Worm (Caenorhabditis elegans) whole organism, L1 larva: Measurements from ENCODE around the gene srbc-68.

ENCODE experiments used
- C16A3.4 ChIP-seq: fragments of 150-350 bp; optimal IDR thresholded peaks from 2 replicates; lab custom pipeline; 2014; ENCODE audit warnings: missing biosample characterization, missing genetic modification characterization
- F16B12.6 ChIP-seq: fragments of 150-350 bp; optimal IDR thresholded peaks from 2 replicates; lab custom pipeline; 2014; ENCODE audit warnings: missing biosample characterization, missing genetic modification characterization
- aly-2 ChIP-seq: fragments of 150-350 bp; optimal IDR thresholded peaks from 2 replicates; lab custom pipeline; 2014; ENCODE audit warnings: missing biosample characterization, missing genetic modification characterization
- ceh-8 ChIP-seq: fragments of 200-800 bp; sonication (Bioruptor generic); optimal IDR thresholded peaks from 2 replicates; lab custom pipeline; 2018; ENCODE audit warnings: mild to moderate bottlenecking, missing genetic modification characterization, moderate library complexity, missing compliant biosample characterization
- ceh-82 ChIP-seq, 3 experiments: fragments of 150-350 bp in 1 of 3; sonication (generic microtip) in 2 of 3; optimal IDR thresholded peaks; 2 replicates each; lab custom pipeline; 2014 to 2017; ENCODE audit warnings: missing biosample characterization in 3 of 3, missing genetic modification characterization in 3 of 3
- ces-1 ChIP-seq: fragments of 150-350 bp; optimal IDR thresholded peaks from 2 replicates; lab custom pipeline; 2014; ENCODE audit warnings: missing biosample characterization, missing genetic modification reagents, missing genetic modification characterization
- dpl-1 ChIP-seq, 3 experiments: fragments of 150-350 bp in 2 of 3; sonication (generic microtip) in 1 of 3; optimal IDR thresholded peaks; 2 replicates each; lab custom pipeline; 2014 to 2017; ENCODE audit warnings: missing biosample characterization in 3 of 3, missing genetic modification characterization in 3 of 3, missing genetic modification reagents in 3 of 3
- efl-1 ChIP-seq, 4 experiments: fragments of 150-350 bp; optimal IDR thresholded peaks in 3 of 4; peaks in 1 of 4; 1 replicate in 1 of 4; 2 replicates in 3 of 4; lab custom pipeline; 2014; ENCODE audit warnings: missing biosample characterization in 2 of 4, missing genetic modification characterization in 2 of 4, missing genetic modification reagents in 2 of 4
- elt-2 ChIP-seq: sonication (generic microtip); optimal IDR thresholded peaks from 2 replicates; lab custom pipeline; 2016; ENCODE audit warnings: missing genetic modification characterization, mild to moderate bottlenecking, inconsistent platforms, missing compliant biosample characterization, missing genetic modification reagents
- ets-5 ChIP-seq: fragments of 200-800 bp; sonication (Bioruptor generic); IDR thresholded peaks from 2 replicates; pipeline ENCODE4 v1.3.6; 2022; ENCODE audit warnings: missing genetic modification characterization, missing compliant biosample characterization
- fkh-8 ChIP-seq: sonication (generic microtip); optimal IDR thresholded peaks from 2 replicates; lab custom pipeline; 2016; ENCODE audit warnings: mild to moderate bottlenecking, missing genetic modification characterization, missing compliant biosample characterization
- fos-1 ChIP-seq: fragments of 150-350 bp; optimal IDR thresholded peaks from 2 replicates; lab custom pipeline; 2014; ENCODE audit warnings: missing biosample characterization, missing genetic modification characterization
- hlh-17 ChIP-seq: fragments of 200-800 bp; sonication (Bioruptor generic); optimal IDR thresholded peaks from 2 replicates; lab custom pipeline; 2018; ENCODE audit warnings: missing genetic modification characterization, mild to moderate bottlenecking, missing compliant biosample characterization, moderate library complexity, borderline replicate concordance
- lin-14 ChIP-seq: fragments of 200-800 bp; sonication (Bioruptor generic); optimal IDR thresholded peaks from 2 replicates; lab custom pipeline; 2018; ENCODE audit warnings: mild to moderate bottlenecking, missing genetic modification characterization, moderate library complexity, missing compliant biosample characterization
- lin-15B ChIP-seq: fragments of 150-350 bp; sonication (generic microtip); optimal IDR thresholded peaks from 3 replicates; lab custom pipeline; 2014; ENCODE audit warnings: missing biosample characterization, missing genetic modification characterization
- lin-35 ChIP-seq, 2 experiments: fragments of 150-350 bp; optimal IDR thresholded peaks; 2 replicates each; lab custom pipeline; 2014; ENCODE audit warnings: missing biosample characterization in 2 of 2, missing genetic modification characterization in 2 of 2, missing genetic modification reagents in 2 of 2
- lin-39 ChIP-seq: fragments of 150-350 bp; optimal IDR thresholded peaks from 2 replicates; lab custom pipeline; 2014; ENCODE audit warnings: missing biosample characterization, missing genetic modification reagents, missing genetic modification characterization
- lsy-2 ChIP-seq, 2 experiments: fragments of 150-350 bp; optimal IDR thresholded peaks; 2 replicates each; lab custom pipeline; 2014; ENCODE audit warnings: missing biosample characterization in 2 of 2, missing genetic modification characterization in 2 of 2
- mep-1 ChIP-seq: fragments of 150-350 bp; optimal IDR thresholded peaks from 2 replicates; lab custom pipeline; 2014; ENCODE audit warnings: missing biosample characterization, missing genetic modification characterization
- nhr-20 ChIP-seq: sonication (generic microtip); optimal IDR thresholded peaks from 2 replicates; lab custom pipeline; 2016; ENCODE audit warnings: mild to moderate bottlenecking, missing genetic modification characterization, missing compliant biosample characterization
- nhr-237 ChIP-seq: fragments of 150-350 bp; optimal IDR thresholded peaks from 2 replicates; lab custom pipeline; 2014; ENCODE audit warnings: missing biosample characterization, missing genetic modification characterization
- nhr-28 ChIP-seq: fragments of 150-350 bp; optimal IDR thresholded peaks from 2 replicates; lab custom pipeline; 2014; ENCODE audit warnings: missing biosample characterization, missing genetic modification characterization
- nhr-47 ChIP-seq: sonication (generic microtip); optimal IDR thresholded peaks from 2 replicates; lab custom pipeline; 2016; ENCODE audit warnings: mild to moderate bottlenecking, missing genetic modification characterization, moderate library complexity, missing compliant biosample characterization
- nhr-85 ChIP-seq: sonication (generic microtip); peaks from one replicate; lab custom pipeline; 2016; ENCODE audit warnings: missing genetic modification characterization, inconsistent platforms, missing compliant biosample characterization
- pax-3 ChIP-seq: fragments of 200-800 bp; sonication (Bioruptor generic); optimal IDR thresholded peaks from 2 replicates; lab custom pipeline; 2018; ENCODE audit warnings: mild to moderate bottlenecking, missing genetic modification characterization, moderate library complexity, missing compliant biosample characterization
- pqm-1 ChIP-seq: sonication (generic microtip); optimal IDR thresholded peaks from 3 replicates; lab custom pipeline; 2017; ENCODE audit warnings: missing biosample characterization, missing genetic modification characterization
- rnt-1 ChIP-seq: sonication (generic microtip); optimal IDR thresholded peaks from 2 replicates; lab custom pipeline; 2016; ENCODE audit warnings: mild to moderate bottlenecking, missing genetic modification characterization, moderate library complexity, missing compliant biosample characterization
- snpc-4 ChIP-seq: fragments of 150-350 bp; optimal IDR thresholded peaks from 2 replicates; lab custom pipeline; 2014; ENCODE audit warnings: missing biosample characterization, missing genetic modification characterization
- sptf-1 ChIP-seq: fragments of 150-350 bp; optimal IDR thresholded peaks from 2 replicates; lab custom pipeline; 2014; ENCODE audit warnings: missing biosample characterization, missing genetic modification characterization
- sup-37 ChIP-seq: fragments of 200-800 bp; sonication (Bioruptor generic); optimal IDR thresholded peaks from 2 replicates; lab custom pipeline; 2018; ENCODE audit warnings: mild to moderate bottlenecking, missing genetic modification characterization, missing compliant biosample characterization
- swsn-7 ChIP-seq: sonication (generic microtip); optimal IDR thresholded peaks from 2 replicates; lab custom pipeline; 2016; ENCODE audit warnings: missing genetic modification characterization, missing compliant biosample characterization
- unc-30 ChIP-seq: sonication (generic microtip); optimal IDR thresholded peaks from 2 replicates; lab custom pipeline; 2017; ENCODE audit warnings: missing biosample characterization, missing genetic modification characterization
- xbp-1 ChIP-seq: sonication (generic microtip); optimal IDR thresholded peaks from 2 replicates; lab custom pipeline; 2016; ENCODE audit warnings: missing genetic modification characterization, missing compliant biosample characterization
- zip-4 ChIP-seq: fragments of 200-800 bp; sonication (Bioruptor generic); optimal IDR thresholded peaks from 2 replicates; lab custom pipeline; 2018; ENCODE audit warnings: mild to moderate bottlenecking, missing genetic modification characterization, moderate library complexity, missing compliant biosample characterization

srbc-68 gene

DNA sequence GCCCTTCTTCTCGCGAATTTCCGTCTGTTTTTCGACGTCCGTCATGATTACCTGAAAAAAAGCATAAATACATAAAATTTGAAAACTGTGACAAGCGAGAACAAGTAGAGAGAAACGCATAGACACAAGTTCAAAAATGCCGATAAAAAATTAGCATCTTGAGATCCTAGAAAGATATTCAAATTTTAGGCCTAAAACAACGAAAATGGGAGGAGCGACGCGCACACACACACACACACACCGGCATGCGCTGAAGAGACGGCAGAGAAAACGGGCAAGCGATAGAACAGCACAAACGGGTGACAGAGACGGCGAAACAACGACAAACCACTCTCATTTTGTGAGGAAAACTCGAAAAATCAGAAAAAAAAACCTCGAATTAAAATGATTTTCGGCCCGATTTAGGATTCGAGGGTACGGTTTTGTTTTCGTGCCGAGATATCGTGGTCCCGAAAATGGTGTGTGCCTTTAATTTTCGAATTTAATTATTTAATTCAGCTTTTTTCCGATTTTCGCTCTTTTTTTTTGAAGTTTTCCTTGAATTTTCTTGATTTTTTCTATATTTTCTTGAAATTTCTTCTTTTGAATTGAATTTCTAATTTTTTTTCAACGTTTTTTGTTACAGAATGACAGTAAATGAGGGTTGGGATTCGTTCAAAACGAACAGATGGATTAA, 39.7 kb upstream of the srbc-68 start, which contains the start of the genes rpl-11.1 and T22F3.2 (continued):
- TF ChIP-seq efl-1 (optimal IDR thresholded peaks at IDR 0.05; lab: Kevin White, UChicago) = peak; percentile 31 to 55
- peak in 1 of 2 experiments; percentile 33 for TF ChIP-seq efl-1 (GFP tag; optimal IDR thresholded peaks at IDR 0.05 in 1 of 2; lab: Kevin White, UChicago)
- TF ChIP-seq unc-30 (tag; lab: Kevin White, UChicago) = no peak
- TF ChIP-seq pqm-1 (tag; lab: Kevin White, UChicago) = no peak
- TF ChIP-seq sptf-1 = no peak
- no peak for TF ChIP-seq ceh-8 (GFP tag; lab: Kevin White, UChicago)
- TF ChIP-seq lsy-2 (tag; optimal IDR thresholded peaks at IDR 0.05; lab: Kevin White, UChicago) = peak in 1 of 2 experiments; percentile 30
- TF ChIP-seq nhr-85 (tag; lab: Kevin White, UChicago) = peak; percentile 58
- no peak for TF ChIP-seq hlh-17 (GFP tag; lab: Kevin White, UChicago)
- TF ChIP-seq ces-1 (GFP tag; lab: Kevin White, UChicago) = no peak
- TF ChIP-seq rnt-1 (tag; lab: Kevin White, UChicago) = peak; percentile 43
- TF ChIP-seq lin-15B (tag; lab: Kevin White, UChicago) = no peak

DNA sequence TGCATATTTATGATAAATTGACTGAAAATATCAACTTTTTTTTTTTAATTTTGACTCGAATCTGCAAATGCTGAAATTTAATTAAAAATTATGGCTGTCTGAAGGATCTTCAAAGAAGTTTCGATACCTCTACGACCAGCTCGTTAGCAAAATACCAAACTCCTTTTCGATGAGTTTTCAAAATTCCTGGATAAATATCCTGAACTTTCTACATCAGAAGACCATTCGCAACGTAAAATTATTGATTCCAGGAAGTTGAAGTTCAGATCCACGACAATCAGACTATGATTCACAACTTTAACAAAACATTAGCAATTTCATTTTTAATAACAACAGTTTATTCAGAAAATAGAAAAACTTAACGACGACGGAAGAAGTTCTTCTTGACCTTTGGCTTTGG, 38.6 kb upstream of the srbc-68 start:
- TF ChIP-seq lin-35 (GFP tag; optimal IDR thresholded peaks at IDR 0.05; lab: Kevin White, UChicago) (no peak), aly-2 (tag; lab: Kevin White, UChicago) (peak; percentile 3)
- TF ChIP-seq, all 84 proteins: peak for 1

DNA sequence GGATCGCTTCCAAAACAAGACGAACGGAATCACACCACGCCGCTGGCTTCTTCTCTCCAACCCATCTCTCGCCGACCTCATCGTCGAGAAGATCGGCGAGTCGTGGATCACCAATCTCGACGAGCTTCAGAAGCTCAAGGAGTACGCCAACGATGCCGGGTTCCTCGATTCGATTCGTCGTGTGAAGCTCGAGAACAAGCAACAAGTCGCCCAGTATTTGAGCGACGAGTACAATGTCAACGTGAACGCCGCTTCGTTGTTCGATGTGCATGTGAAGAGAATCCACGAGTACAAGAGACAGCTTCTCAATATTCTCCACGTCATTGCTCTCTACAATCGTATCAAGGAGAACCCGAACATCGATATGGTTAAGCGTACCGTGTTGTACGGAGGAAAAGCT, 37.2 kb upstream of the srbc-68 start:
- TF ChIP-seq snpc-4 (tag; lab: Kevin White, UChicago) (no peak), xbp-1 (no peak), fkh-8 (tag; lab: Kevin White, UChicago) (no peak), swsn-7 (no peak), sup-37 (GFP tag; lab: Kevin White, UChicago) (no peak), lsy-2 (tag; optimal IDR thresholded peaks at IDR 0.05; lab: Kevin White, UChicago) (no peak), elt-2 (tag; lab: Kevin White, UChicago) (no peak), dpl-1 (GFP tag; optimal IDR thresholded peaks at IDR 0.05; lab: Kevin White, UChicago) (no peak)
- TF ChIP-seq, all 84 proteins: peak for 0

DNA sequence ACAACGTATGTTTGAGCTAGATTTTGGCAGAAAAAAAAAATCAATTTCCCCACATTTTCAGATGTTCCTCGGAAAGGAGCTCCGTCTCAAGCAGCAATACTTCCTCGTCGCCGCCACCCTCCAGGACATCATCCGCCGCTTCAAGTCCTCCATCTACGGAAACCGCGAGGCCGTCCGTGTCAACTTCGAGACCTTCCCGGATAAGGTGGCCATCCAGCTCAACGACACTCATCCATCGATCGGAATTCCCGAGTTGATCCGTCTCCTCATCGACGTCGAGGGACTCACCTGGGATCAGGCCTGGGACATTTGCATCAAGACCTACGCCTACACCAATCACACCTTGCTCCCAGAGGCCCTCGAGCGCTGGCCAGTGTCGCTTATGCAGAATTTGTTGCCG, 36.3 kb upstream of the srbc-68 start:
- TF ChIP-seq F16B12.6 (tag; lab: Kevin White, UChicago) (no peak), nhr-20 (no peak), sptf-1 (no peak), pqm-1 (tag; lab: Kevin White, UChicago) (no peak), C16A3.4 (no peak), fos-1 (tag; lab: Kevin White, UChicago) (no peak), ets-5 (GFP tag; lab: Robert Waterston, UW) (no peak), ceh-8 (GFP tag; lab: Kevin White, UChicago) (no peak), lin-14 (GFP tag; lab: Kevin White, UChicago) (no peak), nhr-47 (tag; lab: Kevin White, UChicago) (no peak), efl-1 (optimal IDR thresholded peaks at IDR 0.05; lab: Kevin White, UChicago) (no peak), efl-1 (GFP tag; optimal IDR thresholded peaks at IDR 0.05 in 1 of 2; lab: Kevin White, UChicago) (no peak), lin-39 (tag; lab: Kevin White, UChicago) (no peak), ceh-82 (tag; optimal IDR thresholded peaks at IDR 0.05; lab: Kevin White, UChicago) (no peak), zip-4 (GFP tag; lab: Kevin White, UChicago) (no peak), mep-1 (tag; lab: Kevin White, UChicago) (no peak), nhr-28 (no peak), nhr-237 (no peak), pax-3 (no peak), aly-2 (tag; lab: Kevin White, UChicago) (no peak)
